Fruit fly (Drosophila melanogaster): ENCODE measurements around the gene CG15036.

DNA sequence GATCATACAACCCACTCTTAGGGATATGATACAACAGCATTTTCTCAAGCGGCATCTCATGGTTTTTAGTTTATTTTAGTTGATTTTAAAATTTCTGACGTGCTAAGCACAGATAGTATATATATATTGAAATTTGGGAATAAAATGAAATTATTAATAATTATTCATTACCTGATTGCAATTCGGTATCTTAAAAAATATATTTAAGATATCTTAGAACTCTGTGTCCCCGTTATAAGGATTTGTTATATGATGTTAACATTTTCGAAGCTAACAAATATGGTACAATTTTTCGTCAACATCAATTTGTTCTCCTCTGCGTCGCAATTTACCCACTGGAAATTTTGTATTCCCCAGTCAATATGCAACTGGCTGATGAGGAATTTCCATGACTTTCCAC is 28.6 kb upstream of the CG15036 start, which contains the start of gene CG43198:
- TF ChIP-seq fd85E (GFP tag; optimal IDR thresholded peaks at IDR 0.05) = no peak
- TF ChIP-seq eg (GFP tag; IDR thresholded peaks at IDR 0.05) = no peak
- TF ChIP-seq CG8632 (GFP tag; optimal IDR thresholded peaks at IDR 0.05) = no peak
- no peak for TF ChIP-seq achi (GFP tag; optimal IDR thresholded peaks at IDR 0.05)
- TF ChIP-seq vri (GFP tag; optimal IDR thresholded peaks at IDR 0.05) = no peak
- TF ChIP-seq CG15336 (GFP tag; IDR thresholded peaks at IDR 0.05) = no peak
- no peak for TF ChIP-seq net (GFP tag; optimal IDR thresholded peaks at IDR 0.05)

Data from whole organism, prepupa.